Worm (Caenorhabditis elegans): ENCODE results near the gene sel-10.

sel-10 gene

DNA sequence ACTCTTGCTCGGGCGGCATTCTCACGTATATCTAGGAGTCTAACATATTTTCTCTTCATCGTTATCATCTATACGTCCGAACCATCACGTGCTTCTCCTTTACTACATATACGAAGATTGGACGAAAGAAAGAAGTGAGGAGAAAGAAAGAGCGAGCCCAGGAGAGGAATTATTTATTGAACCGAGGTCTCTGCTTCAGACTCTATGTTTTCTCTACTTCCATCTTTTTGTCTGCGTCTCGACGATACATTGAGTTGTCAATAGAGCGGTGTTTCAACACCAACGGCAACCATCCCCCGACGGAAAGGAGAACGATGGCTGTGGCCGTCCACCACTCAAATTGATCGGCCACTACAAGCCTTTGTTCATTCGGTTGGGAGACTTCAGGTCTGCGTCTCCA lies 29.8 kb upstream of the sel-10 start:
- no peak for TF ChIP-seq nhr-28 (tag; optimal IDR thresholded peaks at IDR 0.05)
- TF ChIP-seq blmp-1 (tag; optimal IDR thresholded peaks at IDR 0.05): peak; percentile 65
- no peak for TF ChIP-seq hlh-4 (tag; optimal IDR thresholded peaks at IDR 0.05)
- TF ChIP-seq nhr-77 (tag; optimal IDR thresholded peaks at IDR 0.05): peak; percentile 87
- no peak for TF ChIP-seq mab-9 (GFP tag; IDR thresholded peaks at IDR 0.05)
- TF ChIP-seq nhr-71 (tag; optimal IDR thresholded peaks at IDR 0.05): peak; percentile 95
- TF ChIP-seq C16A3.4 (tag; optimal IDR thresholded peaks at IDR 0.05): peak; percentile 89
- no peak for TF ChIP-seq unc-30 (tag; optimal IDR thresholded peaks at IDR 0.05)
- TF ChIP-seq efl-3 (GFP tag; optimal IDR thresholded peaks at IDR 0.05): no peak
- TF ChIP-seq nhr-76 (tag; optimal IDR thresholded peaks at IDR 0.05): no peak
- peak; percentile 93 for TF ChIP-seq snu-23 (GFP tag; optimal IDR thresholded peaks at IDR 0.05)
- TF ChIP-seq ets-5 (GFP tag; IDR thresholded peaks at IDR 0.05): no peak
- no peak for TF ChIP-seq vab-15 (tag; optimal IDR thresholded peaks at IDR 0.05)
- peak; percentile 16 for TF ChIP-seq zip-4 (GFP tag; optimal IDR thresholded peaks at IDR 0.05)
- TF ChIP-seq unc-98 (GFP tag; IDR thresholded peaks at IDR 0.05): no peak
- peak; percentile 21 for TF ChIP-seq fkh-10 (GFP tag; optimal IDR thresholded peaks at IDR 0.05)
- peak in 2 of 6 experiments; percentile 53 to 54 for TF ChIP-seq elt-3 (tag; optimal IDR thresholded peaks at IDR 0.05)
- peak; percentile 81 for TF ChIP-seq swsn-7 (tag; optimal IDR thresholded peaks at IDR 0.05)
- TF ChIP-seq F16B12.6 (tag; optimal IDR thresholded peaks at IDR 0.05): peak; percentile 19
- peak; percentile 55 for TF ChIP-seq grh-1 (GFP tag; IDR thresholded peaks at IDR 0.05)
- TF ChIP-seq nhr-20 (tag; optimal IDR thresholded peaks at IDR 0.05): peak; percentile 90
- TF ChIP-seq irx-1 (tag; optimal IDR thresholded peaks at IDR 0.05): no peak
- no peak for TF ChIP-seq C34B4.2 (tag; optimal IDR thresholded peaks at IDR 0.05)
- no peak for TF ChIP-seq ztf-11 (tag; optimal IDR thresholded peaks at IDR 0.05)
- peak; percentile 66 for TF ChIP-seq mef-2 (tag; optimal IDR thresholded peaks at IDR 0.05)
- peak; percentile 77 for TF ChIP-seq dsc-1 (tag; optimal IDR thresholded peaks at IDR 0.05)
- no peak for TF ChIP-seq sup-37 (GFP tag; optimal IDR thresholded peaks at IDR 0.05)
- peak; percentile 15 for TF ChIP-seq ama-1 (optimal IDR thresholded peaks at IDR 0.05)
- peak; percentile 75 for TF ChIP-seq elt-2 (tag; optimal IDR thresholded peaks at IDR 0.05)
- TF ChIP-seq aha-1 (tag; optimal IDR thresholded peaks at IDR 0.05): no peak
- TF ChIP-seq fos-1 (tag; optimal IDR thresholded peaks at IDR 0.05): peak; percentile 76
- TF ChIP-seq ceh-88 (GFP tag; IDR thresholded peaks at IDR 0.05): peak; percentile 66
- TF ChIP-seq ztf-4 (tag; optimal IDR thresholded peaks at IDR 0.05): peak; percentile 76
- peak; percentile 49 for TF ChIP-seq lin-39 (tag; optimal IDR thresholded peaks at IDR 0.05)
- no peak for TF ChIP-seq Y116A8C.19 (tag; optimal IDR thresholded peaks at IDR 0.05; ENCODE audit: borderline replicate concordance)
- TF ChIP-seq jun-1 (tag; optimal IDR thresholded peaks at IDR 0.05): peak; percentile 65
- peak; percentile 76 to 84 for TF ChIP-seq efl-1 (optimal IDR thresholded peaks at IDR 0.05)
- peak; percentile 61 to 95 for TF ChIP-seq efl-1 (GFP tag; optimal IDR thresholded peaks at IDR 0.05 in 1 of 2)
- no peak for TF ChIP-seq fkh-4 (tag; optimal IDR thresholded peaks at IDR 0.05; ENCODE audit: borderline replicate concordance)
- TF ChIP-seq lin-14 (GFP tag; optimal IDR thresholded peaks at IDR 0.05): peak; percentile 98
- peak; percentile 28 for TF ChIP-seq hpl-2 (GFP tag; optimal IDR thresholded peaks at IDR 0.05)
- no peak for TF ChIP-seq ces-1 (GFP tag; optimal IDR thresholded peaks at IDR 0.05)
- peak; percentile 30 to 76 (median 65) for TF ChIP-seq dpl-1 (GFP tag; optimal IDR thresholded peaks at IDR 0.05)
- TF ChIP-seq lin-35 (GFP tag; optimal IDR thresholded peaks at IDR 0.05): peak; percentile 79 to 80
- no peak for TF ChIP-seq C04F5.9 (tag; optimal IDR thresholded peaks at IDR 0.05)
- peak; percentile 63 for TF ChIP-seq skn-1 (tag; optimal IDR thresholded peaks at IDR 0.05)
- peak; percentile 70 for TF ChIP-seq xbp-1 (tag; optimal IDR thresholded peaks at IDR 0.05)
- peak; percentile 75 for TF ChIP-seq nhr-85 (tag)
- peak in 1 of 2 experiments; percentile 77 for TF ChIP-seq mdl-1 (tag; optimal IDR thresholded peaks at IDR 0.05)
- no peak for TF ChIP-seq sptf-1 (tag; optimal IDR thresholded peaks at IDR 0.05)
- no peak for TF ChIP-seq pag-3 (tag; optimal IDR thresholded peaks at IDR 0.05; ENCODE audit: borderline replicate concordance, insufficient read depth)
- peak; percentile 83 for TF ChIP-seq nhr-47 (tag; optimal IDR thresholded peaks at IDR 0.05)
- TF ChIP-seq egl-27 (tag; optimal IDR thresholded peaks at IDR 0.05): peak; percentile 21 to 68
- peak; percentile 60 for TF ChIP-seq sox-4 (tag; optimal IDR thresholded peaks at IDR 0.05)
